Worm (Caenorhabditis elegans) whole organism, early embryonic: ENCODE data around the gene unc-82.

Experiments
- B0310.2 ChIP-seq: sonication (generic microtip); optimal IDR thresholded peaks from 2 replicates; lab custom pipeline; 2016; ENCODE audit warnings: mild to moderate bottlenecking, missing genetic modification characterization, missing compliant biosample characterization
- F13C5.2 ChIP-seq: sonication (generic microtip); optimal IDR thresholded peaks from 2 replicates; lab custom pipeline; 2017; ENCODE audit warnings: mild to moderate bottlenecking, missing genetic modification characterization, inconsistent platforms, missing compliant biosample characterization
- aly-1 ChIP-seq: sonication (generic microtip); optimal IDR thresholded peaks from 2 replicates; lab custom pipeline; 2016; ENCODE audit warnings: missing genetic modification characterization, missing compliant biosample characterization
- ama-1 ChIP-seq: fragments of 150-350 bp; optimal IDR thresholded peaks from 2 replicates; lab custom pipeline; 2014
- ceh-13 ChIP-seq: fragments of 200-800 bp; sonication (Bioruptor generic); optimal IDR thresholded peaks from 2 replicates; lab custom pipeline; 2018; ENCODE audit warnings: mild to moderate bottlenecking, missing genetic modification characterization, missing compliant biosample characterization
- flt-1 ChIP-seq: fragments of 200-800 bp; sonication (Bioruptor generic); IDR thresholded peaks from 2 replicates; pipeline ENCODE4 v1.3.6; 2022; ENCODE audit warnings: missing genetic modification characterization, missing compliant biosample characterization
- hmbx-1 ChIP-seq: sonication (generic microtip); optimal IDR thresholded peaks from 2 replicates; lab custom pipeline; 2016; ENCODE audit warnings: mild to moderate bottlenecking, missing genetic modification characterization, missing compliant biosample characterization
- hmg-4 ChIP-seq: fragments of 200-800 bp; sonication (Bioruptor generic); optimal IDR thresholded peaks from 2 replicates; lab custom pipeline; 2018; ENCODE audit warnings: mild to moderate bottlenecking, missing genetic modification characterization, missing compliant biosample characterization
- hnd-1 ChIP-seq: sonication (generic microtip); optimal IDR thresholded peaks from 2 replicates; lab custom pipeline; 2016; ENCODE audit warnings: missing genetic modification characterization, missing compliant biosample characterization
- tra-4 ChIP-seq: sonication (generic microtip); optimal IDR thresholded peaks from 2 replicates; lab custom pipeline; 2017; ENCODE audit warnings: missing genetic modification characterization, missing compliant biosample characterization

- no peak for TF ChIP-seq B0310.2
- no peak for TF ChIP-seq ama-1 (lab: Kevin White, UChicago)
- TF ChIP-seq tra-4 (tag; lab: Kevin White, UChicago), result no peak
- no peak for TF ChIP-seq ceh-13 (GFP tag; lab: Kevin White, UChicago)
- no peak for TF ChIP-seq aly-1
- no peak for TF ChIP-seq flt-1
- no peak for TF ChIP-seq hmg-4
- TF ChIP-seq hnd-1 (tag; lab: Kevin White, UChicago), result no peak
- TF ChIP-seq F13C5.2 (tag; lab: Kevin White, UChicago), result no peak
- no peak for TF ChIP-seq hmbx-1 (tag; lab: Kevin White, UChicago)
Measured at ce11 chrIV:7468638-7469037, 44.3 kb downstream of the unc-82 start.
